Fruit fly (Drosophila melanogaster) whole organism, prepupa: ENCODE measurements around the gene Cp38.

Experiments
- CG10631 ChIP-seq: fragments of 200-800 bp; sonication (Bioruptor generic); optimal IDR thresholded peaks from 2 replicates; lab custom pipeline; 2016; ENCODE audit warnings: missing biosample characterization, missing genetic modification characterization
- CG1621 ChIP-seq: fragments of 200-800 bp; sonication (Bioruptor generic); optimal IDR thresholded peaks from 3 replicates; lab custom pipeline; 2018; ENCODE audit warnings: missing biosample characterization, mild to moderate bottlenecking, missing genetic modification characterization
- CG32006 ChIP-seq: fragments of 200-800 bp; sonication (Bioruptor generic); optimal IDR thresholded peaks from 3 replicates; lab custom pipeline; 2017; ENCODE audit warnings: missing biosample characterization, mild to moderate bottlenecking, missing genetic modification characterization
- CG8119 ChIP-seq: fragments of 200-800 bp; sonication (Bioruptor generic); IDR thresholded peaks from 3 replicates; pipeline ENCODE4 v1.3.6; 2022; ENCODE audit warnings: missing biosample characterization, missing genetic modification characterization
- CG8632 ChIP-seq: fragments of 200-800 bp; sonication (Bioruptor generic); optimal IDR thresholded peaks from 3 replicates; lab custom pipeline; 2016; ENCODE audit warnings: missing biosample characterization, missing genetic modification characterization
- Eip78C ChIP-seq: fragments of 200-800 bp; sonication (Bioruptor generic); peaks from one replicate; lab custom pipeline; 2016; ENCODE audit warnings: missing biosample characterization, missing genetic modification characterization
- Hr38 ChIP-seq: sonication (Bioruptor generic); optimal IDR thresholded peaks from 2 replicates; lab custom pipeline; 2016; ENCODE audit warnings: missing biosample characterization, missing genetic modification characterization
- Sox15 ChIP-seq: fragments of 200-800 bp; sonication (Bioruptor generic); optimal IDR thresholded peaks from 3 replicates; lab custom pipeline; 2016; ENCODE audit warnings: missing biosample characterization, missing genetic modification characterization
- achi ChIP-seq: fragments of 200-800 bp; sonication (Bioruptor generic); optimal IDR thresholded peaks from 3 replicates; lab custom pipeline; 2016; ENCODE audit warnings: missing biosample characterization, missing genetic modification characterization
- dac ChIP-seq: fragments of 200-800 bp; sonication (Bioruptor generic); optimal IDR thresholded peaks from 2 replicates; lab custom pipeline; 2017; ENCODE audit warnings: missing biosample characterization, mild to moderate bottlenecking, missing genetic modification characterization
- fkh ChIP-seq: fragments of 200-800 bp; sonication (Bioruptor generic); optimal IDR thresholded peaks from 3 replicates; lab custom pipeline; 2017; ENCODE audit warnings: missing biosample characterization, mild to moderate bottlenecking, missing genetic modification characterization, moderate library complexity
- pdm3 ChIP-seq: fragments of 200-800 bp; sonication (Bioruptor generic); optimal IDR thresholded peaks from 3 replicates; lab custom pipeline; 2016; ENCODE audit warnings: missing biosample characterization, missing genetic modification characterization
- salr ChIP-seq, 2 experiments: fragments of 200-800 bp; sonication (Bioruptor generic); optimal IDR thresholded peaks; 3 replicates each; lab custom pipeline; 2016 to 2018; ENCODE audit warnings: missing biosample characterization in 2 of 2, missing genetic modification characterization in 2 of 2, mild to moderate bottlenecking in 1 of 2
- vri ChIP-seq: fragments of 200-800 bp; sonication (Bioruptor generic); optimal IDR thresholded peaks from 3 replicates; lab custom pipeline; 2016; ENCODE audit warnings: missing biosample characterization, mild to moderate bottlenecking, missing genetic modification characterization

DNA sequence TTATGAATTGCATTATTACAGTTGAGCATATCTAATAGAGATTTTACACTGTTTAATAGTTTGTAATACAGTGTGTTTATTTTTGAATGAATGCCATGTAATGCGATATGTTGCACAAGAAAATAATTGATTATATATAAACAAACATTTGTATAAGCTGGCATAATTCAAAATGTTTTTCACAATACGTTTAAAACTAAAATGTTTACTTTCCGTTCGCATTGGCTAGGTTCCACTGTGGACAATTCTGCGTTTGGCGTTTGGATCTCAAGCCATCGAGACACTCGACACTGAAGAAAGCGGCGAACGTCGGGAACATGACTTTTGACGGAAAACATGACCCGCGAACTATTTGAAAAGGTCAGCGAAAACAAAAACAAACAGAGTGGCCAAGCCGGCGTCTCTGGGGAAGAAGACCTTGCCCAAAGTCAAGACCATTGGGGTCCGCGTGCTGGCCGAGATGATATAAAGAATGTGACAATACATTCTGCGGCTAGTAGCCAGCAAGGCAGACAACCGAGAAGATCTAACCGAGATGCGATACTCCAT, 8.2 kb upstream of the Cp38 start, which contains the start of gene Cp7Fb:
- no peak for TF ChIP-seq vri (GFP tag; lab: Kevin White, UChicago)
- TF ChIP-seq Eip78C (GFP tag; lab: Kevin White, UChicago): no peak
- TF ChIP-seq achi (GFP tag; lab: Kevin White, UChicago): no peak
- no peak for TF ChIP-seq Sox15 (GFP tag; lab: Kevin White, UChicago)
- no peak for TF ChIP-seq CG32006 (GFP tag; lab: Kevin White, UChicago)
- TF ChIP-seq CG1621 (tag; lab: Kevin White, UChicago): no peak
- TF ChIP-seq CG10631: no peak
- TF ChIP-seq Hr38 (GFP tag; lab: Kevin White, UChicago): no peak
- no peak for TF ChIP-seq CG8119
- TF ChIP-seq fkh (GFP tag; lab: Kevin White, UChicago): no peak
- TF ChIP-seq pdm3 (GFP tag; lab: Kevin White, UChicago): no peak
- no peak for TF ChIP-seq dac (GFP tag; lab: Kevin White, UChicago)
- no peak for TF ChIP-seq CG8632
- no peak for TF ChIP-seq salr (GFP tag; optimal IDR thresholded peaks at IDR 0.05; lab: Kevin White, UChicago)
